Worm (Caenorhabditis elegans) whole organism, L2 larva: ENCODE measurements around the gene ugt-32.

Experiments
- C34F6.9 ChIP-seq: fragments of 150-350 bp; optimal IDR thresholded peaks from 2 replicates; lab custom pipeline; 2014; ENCODE audit warnings: missing biosample characterization, missing genetic modification characterization
- F13H6.1 ChIP-seq: sonication (generic microtip); optimal IDR thresholded peaks from 2 replicates; lab custom pipeline; 2016; ENCODE audit warnings: missing genetic modification characterization, missing compliant biosample characterization
- Y55F3AM.14 ChIP-seq: fragments of 200-800 bp; sonication (Bioruptor generic); optimal IDR thresholded peaks from 2 replicates; lab custom pipeline; 2018; ENCODE audit warnings: mild to moderate bottlenecking, missing genetic modification characterization, missing compliant biosample characterization
- ZK546.5 ChIP-seq: sonication (generic microtip); optimal IDR thresholded peaks from 2 replicates; lab custom pipeline; 2017; ENCODE audit warnings: missing biosample characterization, missing genetic modification characterization
- alr-1 ChIP-seq: fragments of 150-350 bp; optimal IDR thresholded peaks from 2 replicates; lab custom pipeline; 2014; ENCODE audit warnings: missing biosample characterization, missing genetic modification characterization
- ama-1 ChIP-seq: fragments of 150-350 bp; optimal IDR thresholded peaks from 2 replicates; lab custom pipeline; 2018; ENCODE audit warnings: inconsistent platforms
- blmp-1 ChIP-seq: sonication (generic microtip); optimal IDR thresholded peaks from 2 replicates; lab custom pipeline; 2017; ENCODE audit warnings: missing genetic modification characterization, mild to moderate bottlenecking, missing compliant biosample characterization, antibody characterized with exemption, moderate library complexity; ENCODE audit not compliant: insufficient read depth
- crh-2 ChIP-seq: sonication (generic microtip); optimal IDR thresholded peaks from 2 replicates; lab custom pipeline; 2017; ENCODE audit warnings: missing biosample characterization, missing genetic modification characterization
- dmd-4 ChIP-seq: sonication (generic microtip); optimal IDR thresholded peaks from 2 replicates; lab custom pipeline; 2017; ENCODE audit warnings: missing biosample characterization, missing genetic modification characterization
- egl-27 ChIP-seq: sonication (generic microtip); optimal IDR thresholded peaks from 3 replicates; lab custom pipeline; 2017; ENCODE audit warnings: missing biosample characterization, missing genetic modification reagents, missing genetic modification characterization
- elt-1 ChIP-seq: fragments of 150-350 bp; optimal IDR thresholded peaks from 2 replicates; lab custom pipeline; 2014; ENCODE audit warnings: missing biosample characterization, missing genetic modification characterization
- elt-3 ChIP-seq: sonication (generic microtip); optimal IDR thresholded peaks from 2 replicates; lab custom pipeline; 2017; ENCODE audit warnings: missing biosample characterization, missing genetic modification characterization
- gmeb-1 ChIP-seq: fragments of 150-350 bp; optimal IDR thresholded peaks from 2 replicates; lab custom pipeline; 2014; ENCODE audit warnings: missing biosample characterization, missing genetic modification characterization
- lin-11 ChIP-seq: fragments of 150-350 bp; sonication (generic microtip); optimal IDR thresholded peaks from 2 replicates; lab custom pipeline; 2014; ENCODE audit warnings: missing biosample characterization, missing genetic modification characterization, inconsistent platforms, mixed read lengths
- lin-13 ChIP-seq: fragments of 150-350 bp; optimal IDR thresholded peaks from 2 replicates; lab custom pipeline; 2014; ENCODE audit warnings: missing biosample characterization, missing genetic modification reagents, missing genetic modification characterization
- lin-39 ChIP-seq: fragments of 150-350 bp; optimal IDR thresholded peaks from 2 replicates; lab custom pipeline; 2014; ENCODE audit warnings: missing biosample characterization, missing genetic modification reagents, missing genetic modification characterization
- lsy-2 ChIP-seq, 2 experiments: fragments of 150-350 bp in 1 of 2; sonication (generic microtip) in 1 of 2; optimal IDR thresholded peaks; 2 replicates each; lab custom pipeline; 2014 to 2017; ENCODE audit warnings: missing biosample characterization in 2 of 2, missing genetic modification characterization in 2 of 2
- mab-5 ChIP-seq: fragments of 150-350 bp; optimal IDR thresholded peaks from 2 replicates; lab custom pipeline; 2014; ENCODE audit warnings: missing biosample characterization, missing genetic modification characterization
- mbf-1 ChIP-seq: sonication (generic microtip); optimal IDR thresholded peaks from 2 replicates; lab custom pipeline; 2017; ENCODE audit warnings: missing biosample characterization, missing genetic modification characterization
- nhr-10 ChIP-seq: sonication (generic microtip); optimal IDR thresholded peaks from 2 replicates; lab custom pipeline; 2017; ENCODE audit warnings: missing biosample characterization, missing genetic modification characterization
- nhr-11 ChIP-seq: fragments of 150-350 bp; optimal IDR thresholded peaks from 2 replicates; lab custom pipeline; 2014; ENCODE audit warnings: missing biosample characterization, missing genetic modification characterization
- nhr-12 ChIP-seq: fragments of 150-350 bp; optimal IDR thresholded peaks from 2 replicates; lab custom pipeline; 2014; ENCODE audit warnings: missing biosample characterization, missing genetic modification characterization
- nhr-129 ChIP-seq: fragments of 150-350 bp; optimal IDR thresholded peaks from 2 replicates; lab custom pipeline; 2014; ENCODE audit warnings: missing biosample characterization, missing genetic modification characterization
- nhr-21 ChIP-seq: fragments of 150-350 bp; optimal IDR thresholded peaks from 2 replicates; lab custom pipeline; 2014; ENCODE audit warnings: missing biosample characterization, missing genetic modification characterization
- nhr-237 ChIP-seq: fragments of 150-350 bp; optimal IDR thresholded peaks from 2 replicates; lab custom pipeline; 2014; ENCODE audit warnings: missing biosample characterization, missing genetic modification characterization
- nhr-25 ChIP-seq: fragments of 150-350 bp; sonication (generic microtip); optimal IDR thresholded peaks from 3 replicates; lab custom pipeline; 2014; ENCODE audit warnings: missing biosample characterization, missing genetic modification characterization
- nhr-6 ChIP-seq: fragments of 150-350 bp; optimal IDR thresholded peaks from 2 replicates; lab custom pipeline; 2014; ENCODE audit warnings: missing biosample characterization, missing genetic modification characterization
- nhr-77 ChIP-seq: fragments of 150-350 bp; optimal IDR thresholded peaks from 2 replicates; lab custom pipeline; 2014; ENCODE audit warnings: missing biosample characterization, missing genetic modification characterization
- peb-1 ChIP-seq: fragments of 150-350 bp; optimal IDR thresholded peaks from 2 replicates; lab custom pipeline; 2014; ENCODE audit warnings: missing biosample characterization, missing genetic modification characterization
- sma-9 ChIP-seq, 2 experiments: fragments of 150-350 bp in 1 of 2; sonication (generic microtip) in 1 of 2; optimal IDR thresholded peaks; 2 replicates each; lab custom pipeline; 2014 to 2016; ENCODE audit warnings: missing genetic modification characterization in 2 of 2, mild to moderate bottlenecking in 1 of 2, missing biosample characterization in 1 of 2, missing compliant biosample characterization in 1 of 2, missing genetic modification reagents in 1 of 2, moderate library complexity in 1 of 2
- snpc-4 ChIP-seq: fragments of 150-350 bp; optimal IDR thresholded peaks from 2 replicates; lab custom pipeline; 2014; ENCODE audit warnings: missing biosample characterization, missing genetic modification characterization
- unc-55 ChIP-seq: fragments of 150-350 bp; sonication (generic microtip); optimal IDR thresholded peaks from 3 replicates; lab custom pipeline; 2014; ENCODE audit warnings: missing biosample characterization, missing genetic modification reagents, missing genetic modification characterization
- unc-62 ChIP-seq: fragments of 150-350 bp; optimal IDR thresholded peaks from 2 replicates; lab custom pipeline; 2014; ENCODE audit warnings: missing biosample characterization, missing genetic modification reagents, missing genetic modification characterization
- zag-1 ChIP-seq: fragments of 150-350 bp; optimal IDR thresholded peaks from 2 replicates; lab custom pipeline; 2014; ENCODE audit warnings: missing biosample characterization, missing genetic modification characterization
- ztf-1 ChIP-seq: fragments of 200-800 bp; sonication (Bioruptor generic); conservative IDR thresholded peaks from 2 replicates; pipeline ENCODE4 v1.3.6; 2022; ENCODE audit warnings: missing genetic modification characterization, missing compliant biosample characterization
- ztf-11 ChIP-seq: sonication (generic microtip); optimal IDR thresholded peaks from 2 replicates; lab custom pipeline; 2017; ENCODE audit warnings: missing biosample characterization, missing genetic modification characterization
- ztf-4 ChIP-seq: fragments of 150-350 bp; optimal IDR thresholded peaks from 2 replicates; lab custom pipeline; 2014; ENCODE audit warnings: missing biosample characterization, missing genetic modification characterization

ugt-32 gene

ce11 chrV:3825190-3825589 is 18.6 kb downstream of the ugt-32 start:
- peak; percentile 35 for TF ChIP-seq unc-55 (GFP tag; lab: Kevin White, UChicago)
- TF ChIP-seq nhr-10 = no peak

ce11 chrV:3820875-3821274 is 22.9 kb downstream of the ugt-32 start:
- no peak for TF ChIP-seq nhr-6 (tag; lab: Kevin White, UChicago)
- no peak for TF ChIP-seq lin-39 (tag; lab: Kevin White, UChicago)

ce11 chrV:3814938-3815337 is 28.9 kb downstream of the ugt-32 start, which contains the start of gene H10D18.1:
TSS of gene H10D18.1 (plus strand) at chrV:3815214.
- TF ChIP-seq mbf-1 (tag; lab: Kevin White, UChicago) (no peak), ztf-1 (no peak), nhr-77 (no peak), mab-5 (tag; lab: Kevin White, UChicago) (no peak), sma-9 (GFP tag; optimal IDR thresholded peaks at IDR 0.05; lab: Kevin White, UChicago) (peak; percentile 3), sma-9 (tag; optimal IDR thresholded peaks at IDR 0.05; lab: Kevin White, UChicago) (no peak), lin-11 (tag; lab: Kevin White, UChicago) (peak; percentile 16), ztf-4 (tag; lab: Kevin White, UChicago) (no peak), snpc-4 (tag; lab: Kevin White, UChicago) (no peak), unc-55 (GFP tag; lab: Kevin White, UChicago) (peak; percentile 44), lsy-2 (tag; optimal IDR thresholded peaks at IDR 0.05; lab: Kevin White, UChicago) (no peak), crh-2 (tag; lab: Kevin White, UChicago) (peak; percentile 0), lin-13 (GFP tag; lab: Kevin White, UChicago) (no peak), C34F6.9 (tag; lab: Kevin White, UChicago) (peak; percentile 35), elt-3 (tag; lab: Kevin White, UChicago) (no peak), gmeb-1 (tag; lab: Kevin White, UChicago) (no peak), peb-1 (tag; lab: Kevin White, UChicago) (no peak), alr-1 (tag; lab: Kevin White, UChicago) (no peak), nhr-129 (tag; lab: Kevin White, UChicago) (peak; percentile 5), F13H6.1 (tag; lab: Kevin White, UChicago) (no peak), Y55F3AM.14 (GFP tag; lab: Kevin White, UChicago) (no peak), ama-1 (no peak), dmd-4 (tag; lab: Kevin White, UChicago) (no peak)

ce11 chrV:3814009-3814408 is 29.8 kb downstream of the ugt-32 start:
- no peak for TF ChIP-seq nhr-25 (tag; lab: Kevin White, UChicago)
- no peak for TF ChIP-seq unc-62 (GFP tag; lab: Kevin White, UChicago)
- no peak for TF ChIP-seq nhr-11
- TF ChIP-seq ztf-1 = no peak
- TF ChIP-seq Y55F3AM.14 (GFP tag; lab: Kevin White, UChicago) = no peak
- no peak for TF ChIP-seq gmeb-1 (tag; lab: Kevin White, UChicago)
- TF ChIP-seq unc-55 (GFP tag; lab: Kevin White, UChicago) = no peak
- TF ChIP-seq nhr-12 = no peak
- TF ChIP-seq ztf-4 (tag; lab: Kevin White, UChicago) = no peak
- TF ChIP-seq ama-1 = no peak
- no peak for TF ChIP-seq ztf-11
- no peak for TF ChIP-seq nhr-237 (tag; lab: Kevin White, UChicago)
- TF ChIP-seq zag-1 (tag; lab: Kevin White, UChicago) = no peak
- no peak for TF ChIP-seq nhr-10
- TF ChIP-seq nhr-21 (tag; lab: Kevin White, UChicago) = no peak
- TF ChIP-seq egl-27 (tag; lab: Kevin White, UChicago) = no peak
- no peak for TF ChIP-seq elt-1 (tag; lab: Kevin White, UChicago)
- no peak for TF ChIP-seq blmp-1
- TF ChIP-seq, all 48 proteins: peak for 0

ce11 chrV:3812291-3812690 is 31.5 kb downstream of the ugt-32 start, which contains the start of gene scl-12:
TSS of gene scl-12 (plus strand) at chrV:3812591.
- TF ChIP-seq ZK546.5 (tag; lab: Kevin White, UChicago) (no peak), blmp-1 (no peak), lin-39 (tag; lab: Kevin White, UChicago) (no peak), elt-1 (tag; lab: Kevin White, UChicago) (no peak)
